Worm (Caenorhabditis elegans) whole organism, mixed stage, embryonic: ENCODE measurements around the gene set-30.

Source experiments
- M03D4.4 ChIP-seq: sonication (generic microtip); optimal IDR thresholded peaks from 2 replicates; lab custom pipeline; 2017; ENCODE audit warnings: mild to moderate bottlenecking, missing genetic modification characterization, missing compliant biosample characterization
- bed-3 ChIP-seq: fragments of 200-800 bp; sonication (Bioruptor generic); optimal IDR thresholded peaks from 3 replicates; lab custom pipeline; 2018; ENCODE audit warnings: mild to moderate bottlenecking, missing genetic modification characterization, moderate library complexity, missing compliant biosample characterization
- blmp-1 ChIP-seq: fragments of 150-350 bp; optimal IDR thresholded peaks from 2 replicates; lab custom pipeline; 2014; ENCODE audit warnings: missing biosample characterization, missing genetic modification characterization
- ceh-39 ChIP-seq: fragments of 150-350 bp; optimal IDR thresholded peaks from 2 replicates; lab custom pipeline; 2014; ENCODE audit warnings: missing biosample characterization, missing genetic modification characterization
- ceh-43 ChIP-seq: fragments of 200-800 bp; sonication (Bioruptor generic); optimal IDR thresholded peaks from 2 replicates; lab custom pipeline; 2018; ENCODE audit warnings: mild to moderate bottlenecking, missing genetic modification characterization, moderate library complexity, missing compliant biosample characterization
- ceh-83 ChIP-seq: fragments of 200-800 bp; sonication (Bioruptor generic); optimal IDR thresholded peaks from 2 replicates; lab custom pipeline; 2018; ENCODE audit warnings: mild to moderate bottlenecking, missing genetic modification characterization, missing compliant biosample characterization
- ces-1 ChIP-seq: fragments of 150-350 bp; optimal IDR thresholded peaks from 2 replicates; lab custom pipeline; 2014; ENCODE audit warnings: missing biosample characterization, missing genetic modification reagents, missing genetic modification characterization
- cnd-1 ChIP-seq: fragments of 200-800 bp; sonication (Bioruptor generic); optimal IDR thresholded peaks from 2 replicates; lab custom pipeline; 2018; ENCODE audit warnings: mild to moderate bottlenecking, missing genetic modification characterization, missing compliant biosample characterization
- drap-1 ChIP-seq: fragments of 200-800 bp; sonication (Bioruptor generic); optimal IDR thresholded peaks from 3 replicates; lab custom pipeline; 2018; ENCODE audit warnings: mild to moderate bottlenecking, missing genetic modification characterization, missing compliant biosample characterization
- elt-1 ChIP-seq: sonication (generic microtip); optimal IDR thresholded peaks from 2 replicates; lab custom pipeline; 2017; ENCODE audit warnings: missing genetic modification characterization, mild to moderate bottlenecking, missing compliant biosample characterization, antibody characterized with exemption, moderate library complexity, borderline replicate concordance; ENCODE audit not compliant: insufficient read depth
- elt-3 ChIP-seq: fragments of 150-350 bp; optimal IDR thresholded peaks from 2 replicates; lab custom pipeline; 2014; ENCODE audit warnings: missing biosample characterization, missing genetic modification characterization
- flh-1 ChIP-seq: fragments of 200-800 bp; sonication (Bioruptor generic); optimal IDR thresholded peaks from 2 replicates; lab custom pipeline; 2018; ENCODE audit warnings: mild to moderate bottlenecking, missing genetic modification characterization, moderate library complexity, missing compliant biosample characterization
- ham-2 ChIP-seq: fragments of 200-800 bp; sonication (Bioruptor generic); optimal IDR thresholded peaks from 2 replicates; lab custom pipeline; 2018; ENCODE audit warnings: mild to moderate bottlenecking, missing genetic modification characterization, missing compliant biosample characterization
- hlh-1 ChIP-seq: fragments of 150-350 bp; optimal IDR thresholded peaks from 2 replicates; lab custom pipeline; 2014; ENCODE audit warnings: missing biosample characterization, missing genetic modification reagents, missing genetic modification characterization
- lin-13 ChIP-seq: fragments of 150-350 bp; optimal IDR thresholded peaks from 2 replicates; lab custom pipeline; 2014; ENCODE audit warnings: missing biosample characterization, missing genetic modification characterization
- lin-32 ChIP-seq: fragments of 200-800 bp; sonication (Bioruptor generic); optimal IDR thresholded peaks from 2 replicates; lab custom pipeline; 2018; ENCODE audit warnings: mild to moderate bottlenecking, missing genetic modification characterization, missing compliant biosample characterization
- lsy-2 ChIP-seq: fragments of 150-350 bp; optimal IDR thresholded peaks from 2 replicates; lab custom pipeline; 2014; ENCODE audit warnings: missing biosample characterization, missing genetic modification characterization
- mab-5 ChIP-seq: fragments of 150-350 bp; optimal IDR thresholded peaks from 2 replicates; lab custom pipeline; 2014; ENCODE audit warnings: missing biosample characterization, missing genetic modification characterization
- mep-1 ChIP-seq: fragments of 150-350 bp; optimal IDR thresholded peaks from 2 replicates; lab custom pipeline; 2017; ENCODE audit warnings: missing biosample characterization, missing genetic modification reagents, missing genetic modification characterization, inconsistent platforms
- mls-2 ChIP-seq: sonication (generic microtip); optimal IDR thresholded peaks from 2 replicates; lab custom pipeline; 2016; ENCODE audit warnings: mild to moderate bottlenecking, missing genetic modification characterization, moderate library complexity, missing compliant biosample characterization
- nhr-12 ChIP-seq: fragments of 150-350 bp; optimal IDR thresholded peaks from 2 replicates; lab custom pipeline; 2014; ENCODE audit warnings: missing biosample characterization, missing genetic modification characterization
- nhr-2 ChIP-seq: fragments of 150-350 bp; optimal IDR thresholded peaks from 2 replicates; lab custom pipeline; 2014; ENCODE audit warnings: missing biosample characterization, missing genetic modification characterization
- nhr-237 ChIP-seq: fragments of 150-350 bp; optimal IDR thresholded peaks from 2 replicates; lab custom pipeline; 2014; ENCODE audit warnings: missing biosample characterization, missing genetic modification characterization
- nhr-28 ChIP-seq: fragments of 150-350 bp; optimal IDR thresholded peaks from 2 replicates; lab custom pipeline; 2014; ENCODE audit warnings: missing biosample characterization, missing genetic modification characterization
- nhr-76 ChIP-seq: sonication (generic microtip); optimal IDR thresholded peaks from 2 replicates; lab custom pipeline; 2017; ENCODE audit warnings: missing biosample characterization, missing genetic modification characterization
- pha-4 ChIP-seq: fragments of 150-350 bp; optimal IDR thresholded peaks from 2 replicates; lab custom pipeline; 2018; ENCODE audit warnings: missing biosample characterization, missing genetic modification reagents, missing genetic modification characterization
- sem-2 ChIP-seq: fragments of 200-800 bp; sonication (Bioruptor generic); optimal IDR thresholded peaks from 2 replicates; lab custom pipeline; 2018; ENCODE audit warnings: mild to moderate bottlenecking, missing genetic modification characterization, missing compliant biosample characterization
- snpc-4 ChIP-seq: fragments of 150-350 bp; optimal IDR thresholded peaks from 2 replicates; lab custom pipeline; 2014; ENCODE audit warnings: missing biosample characterization, missing genetic modification characterization
- sptf-1 ChIP-seq: sonication (generic microtip); optimal IDR thresholded peaks from 2 replicates; lab custom pipeline; 2017; ENCODE audit warnings: mild to moderate bottlenecking, missing genetic modification characterization, moderate library complexity, missing compliant biosample characterization
- tbx-8 ChIP-seq: fragments of 200-800 bp; sonication (Bioruptor generic); optimal IDR thresholded peaks from 2 replicates; lab custom pipeline; 2018; ENCODE audit warnings: mild to moderate bottlenecking, missing genetic modification characterization, moderate library complexity, missing compliant biosample characterization
- unc-120 ChIP-seq: sonication (generic microtip); optimal IDR thresholded peaks from 2 replicates; lab custom pipeline; 2017; ENCODE audit warnings: missing genetic modification characterization, missing compliant biosample characterization; ENCODE audit not compliant: poor library complexity, severe bottlenecking
- unc-39 ChIP-seq: fragments of 150-350 bp; optimal IDR thresholded peaks from 2 replicates; lab custom pipeline; 2014; ENCODE audit warnings: missing biosample characterization, missing genetic modification characterization
- unc-62 ChIP-seq: fragments of 150-350 bp; optimal IDR thresholded peaks from 2 replicates; lab custom pipeline; 2014; ENCODE audit warnings: missing biosample characterization, missing genetic modification reagents, missing genetic modification characterization
- zip-8 ChIP-seq: fragments of 150-350 bp; optimal IDR thresholded peaks from 2 replicates; lab custom pipeline; 2014; ENCODE audit warnings: missing biosample characterization, missing genetic modification characterization
- ztf-11 ChIP-seq: fragments of 150-350 bp; optimal IDR thresholded peaks from 2 replicates; lab custom pipeline; 2014; ENCODE audit warnings: missing biosample characterization, missing genetic modification characterization

The set-30 gene

ce11 chrX:4960910-4961680 lies 38.0 kb upstream of the set-30 start:
- TF ChIP-seq nhr-2 (tag; lab: Kevin White, UChicago): no peak
- no peak for TF ChIP-seq unc-39 (tag; lab: Kevin White, UChicago)
- TF ChIP-seq ham-2: no peak
- TF ChIP-seq sptf-1 (tag; lab: Kevin White, UChicago): peak; percentile 72
- peak; percentile 38 for TF ChIP-seq ces-1 (GFP tag; lab: Kevin White, UChicago)
- no peak for TF ChIP-seq drap-1
- TF ChIP-seq unc-62 (GFP tag; lab: Kevin White, UChicago): no peak
- no peak for TF ChIP-seq zip-8
- TF ChIP-seq mab-5 (tag; lab: Kevin White, UChicago): no peak
- TF ChIP-seq nhr-12 (tag; lab: Kevin White, UChicago): no peak
- TF ChIP-seq ceh-43 (GFP tag; lab: Kevin White, UChicago): peak; percentile 34
- peak; percentile 28 for TF ChIP-seq ztf-11 (tag; lab: Kevin White, UChicago)
- TF ChIP-seq flh-1 (GFP tag; lab: Kevin White, UChicago): no peak
- no peak for TF ChIP-seq tbx-8 (GFP tag; lab: Kevin White, UChicago)
- TF ChIP-seq ceh-83: peak; percentile 59
- no peak for TF ChIP-seq nhr-237 (tag; lab: Kevin White, UChicago)
- no peak for TF ChIP-seq pha-4 (tag; lab: Kevin White, UChicago)
- peak; percentile 12 for TF ChIP-seq hlh-1 (tag; lab: Kevin White, UChicago)
- TF ChIP-seq bed-3 (GFP tag; lab: Kevin White, UChicago): no peak
- no peak for TF ChIP-seq snpc-4 (tag; lab: Kevin White, UChicago)
- no peak for TF ChIP-seq blmp-1
- TF ChIP-seq ceh-39: no peak
- no peak for TF ChIP-seq nhr-76 (tag; lab: Kevin White, UChicago)
- TF ChIP-seq lsy-2 (tag; lab: Kevin White, UChicago): no peak
- TF ChIP-seq lin-13 (tag; lab: Kevin White, UChicago): no peak
- no peak for TF ChIP-seq elt-3 (tag; lab: Kevin White, UChicago)
- no peak for TF ChIP-seq sem-2 (GFP tag; lab: Kevin White, UChicago)
- no peak for TF ChIP-seq nhr-28 (tag; lab: Kevin White, UChicago)
- no peak for TF ChIP-seq unc-120 (tag; lab: Kevin White, UChicago)
- peak; percentile 25 for TF ChIP-seq mls-2 (tag; lab: Kevin White, UChicago)
- TF ChIP-seq cnd-1: no peak
- peak; percentile 16 for TF ChIP-seq M03D4.4
- peak; percentile 42 for TF ChIP-seq elt-1 (tag; lab: Kevin White, UChicago)
- TF ChIP-seq mep-1 (tag; lab: Kevin White, UChicago): no peak
- TF ChIP-seq lin-32: no peak

- TF ChIP-seq lsy-2 (tag; lab: Kevin White, UChicago): peak; percentile 0
- TF ChIP-seq ztf-11 (tag; lab: Kevin White, UChicago): no peak
- TF ChIP-seq ceh-43 (GFP tag; lab: Kevin White, UChicago): no peak
- peak; percentile 42 for TF ChIP-seq cnd-1
- peak; percentile 9 for TF ChIP-seq mep-1 (tag; lab: Kevin White, UChicago)
- peak; percentile 79 for TF ChIP-seq pha-4 (tag; lab: Kevin White, UChicago)
- no peak for TF ChIP-seq mab-5 (tag; lab: Kevin White, UChicago)
- peak; percentile 7 for TF ChIP-seq lin-32
- no peak for TF ChIP-seq bed-3 (GFP tag; lab: Kevin White, UChicago)
- no peak for TF ChIP-seq tbx-8 (GFP tag; lab: Kevin White, UChicago)
- TF ChIP-seq sem-2 (GFP tag; lab: Kevin White, UChicago): no peak
- TF ChIP-seq M03D4.4: peak; percentile 71
- peak; percentile 58 for TF ChIP-seq unc-120 (tag; lab: Kevin White, UChicago)
- TF ChIP-seq unc-62 (GFP tag; lab: Kevin White, UChicago): peak; percentile 45
- TF ChIP-seq unc-39 (tag; lab: Kevin White, UChicago): no peak
- TF ChIP-seq elt-3 (tag; lab: Kevin White, UChicago): no peak
- no peak for TF ChIP-seq nhr-76 (tag; lab: Kevin White, UChicago)
- no peak for TF ChIP-seq nhr-12 (tag; lab: Kevin White, UChicago)
- TF ChIP-seq zip-8: no peak
- peak; percentile 8 for TF ChIP-seq drap-1
- TF ChIP-seq ces-1 (GFP tag; lab: Kevin White, UChicago): peak; percentile 80
- no peak for TF ChIP-seq ceh-83
- TF ChIP-seq nhr-28 (tag; lab: Kevin White, UChicago): no peak
- peak; percentile 55 for TF ChIP-seq sptf-1 (tag; lab: Kevin White, UChicago)
- no peak for TF ChIP-seq lin-13 (tag; lab: Kevin White, UChicago)
- no peak for TF ChIP-seq flh-1 (GFP tag; lab: Kevin White, UChicago)
- no peak for TF ChIP-seq snpc-4 (tag; lab: Kevin White, UChicago)
- peak; percentile 21 for TF ChIP-seq mls-2 (tag; lab: Kevin White, UChicago)
- TF ChIP-seq ham-2: peak; percentile 97
- TF ChIP-seq nhr-2 (tag; lab: Kevin White, UChicago): peak; percentile 97
- no peak for TF ChIP-seq ceh-39
- peak; percentile 22 for TF ChIP-seq nhr-237 (tag; lab: Kevin White, UChicago)
Observed at ce11 chrX:4961681-4962656, 37.1 kb upstream of the set-30 start.
